Worm (Caenorhabditis elegans): Measurements from ENCODE around the gene C44C1.6.

ce11 chrX:991274-991673 lies 21.2 kb upstream of the C44C1.6 start, which contains the start of the genes C09E10.3 and dgk-1:
- no peak for TF ChIP-seq unc-130 (tag; optimal IDR thresholded peaks at IDR 0.05)
- no peak for TF ChIP-seq dpl-1 (GFP tag; optimal IDR thresholded peaks at IDR 0.05)
- TF ChIP-seq zag-1 (tag; optimal IDR thresholded peaks at IDR 0.05), result no peak
